Worm (Caenorhabditis elegans): ENCODE data around the gene lys-10.

The lys-10 gene

ce11 chrIV:8355592-8355991 lies 23.0 kb downstream of the lys-10 start, which contains the start of the genes F17E9.2 and col-116:
TSS of gene F17E9.2 (plus strand) at chrIV:8355892.
TSS of gene col-116 (plus strand) at chrIV:8355906.
- TF ChIP-seq zag-1 (tag; optimal IDR thresholded peaks at IDR 0.05) = no peak
- no peak for TF ChIP-seq fkh-10 (GFP tag; optimal IDR thresholded peaks at IDR 0.05)
- no peak for TF ChIP-seq unc-39 (tag; optimal IDR thresholded peaks at IDR 0.05)
- TF ChIP-seq ztf-4 (tag; optimal IDR thresholded peaks at IDR 0.05) = no peak
- TF ChIP-seq fos-1 (tag; optimal IDR thresholded peaks at IDR 0.05) = no peak
- TF ChIP-seq hmg-11 (tag; optimal IDR thresholded peaks at IDR 0.05) = no peak
- no peak for TF ChIP-seq ceh-9 (tag; optimal IDR thresholded peaks at IDR 0.05)
- TF ChIP-seq lin-39 (tag; optimal IDR thresholded peaks at IDR 0.05) = no peak
- TF ChIP-seq pqm-1 (tag; optimal IDR thresholded peaks at IDR 0.05) = no peak

ce11 chrIV:8357299-8357698 lies 24.7 kb downstream of the lys-10 start:
- TF ChIP-seq nhr-25 (tag; optimal IDR thresholded peaks at IDR 0.05) (no peak), ceh-28 (tag; optimal IDR thresholded peaks at IDR 0.05) (no peak), lin-39 (tag; optimal IDR thresholded peaks at IDR 0.05) (no peak), ztf-4 (tag; optimal IDR thresholded peaks at IDR 0.05) (no peak), elt-1 (tag; optimal IDR thresholded peaks at IDR 0.05) (no peak), fkh-10 (GFP tag; optimal IDR thresholded peaks at IDR 0.05) (no peak), lin-15B (tag; optimal IDR thresholded peaks at IDR 0.05) (no peak), nhr-23 (tag; optimal IDR thresholded peaks at IDR 0.05) (no peak), mml-1 (tag; optimal IDR thresholded peaks at IDR 0.05) (no peak), nhr-28 (tag; optimal IDR thresholded peaks at IDR 0.05) (no peak), unc-62 (GFP tag; optimal IDR thresholded peaks at IDR 0.05) (no peak), daf-12 (tag; optimal IDR thresholded peaks at IDR 0.05) (no peak), jun-1 (tag; optimal IDR thresholded peaks at IDR 0.05) (no peak), aly-2 (tag; optimal IDR thresholded peaks at IDR 0.05) (no peak)

DNA sequence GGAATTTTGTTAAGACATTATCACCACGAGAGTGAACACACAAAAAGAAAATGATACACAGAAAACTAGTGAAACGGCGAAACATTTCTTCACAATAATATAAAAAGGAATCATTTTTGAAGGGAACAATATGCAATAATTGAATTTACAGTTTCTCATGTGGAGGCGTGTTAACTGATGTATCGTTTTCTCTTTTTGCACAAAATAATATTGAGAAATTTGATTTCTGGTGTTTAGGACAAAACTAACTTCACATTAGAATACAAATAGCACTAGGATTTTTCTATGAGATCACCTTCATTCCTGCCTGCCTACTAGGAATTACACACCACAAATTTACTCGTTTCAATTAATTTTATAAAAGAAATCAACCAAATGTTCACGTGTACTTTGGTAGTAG lies 25.9 kb downstream of the lys-10 start, which contains the start of gene D2096.13:
Gene D2096.13 (minus strand): TSS at position 101 of the 400 bp plus-strand sequence.
- TF ChIP-seq elt-1 (tag; optimal IDR thresholded peaks at IDR 0.05) (no peak), pqm-1 (tag; optimal IDR thresholded peaks at IDR 0.05) (no peak), nfya-1 (tag; optimal IDR thresholded peaks at IDR 0.05; ENCODE audit: insufficient read depth) (no peak), jun-1 (tag; optimal IDR thresholded peaks at IDR 0.05) (no peak), mml-1 (tag; optimal IDR thresholded peaks at IDR 0.05) (no peak), skn-1 (tag; optimal IDR thresholded peaks at IDR 0.05) (no peak), unc-62 (GFP tag; optimal IDR thresholded peaks at IDR 0.05) (no peak), nhr-11 (tag; optimal IDR thresholded peaks at IDR 0.05) (no peak), nhr-25 (tag; optimal IDR thresholded peaks at IDR 0.05) (no peak), ZK546.5 (tag; optimal IDR thresholded peaks at IDR 0.05) (no peak), unc-39 (tag; optimal IDR thresholded peaks at IDR 0.05) (no peak)

ce11 chrIV:8359716-8360407 lies 27.2 kb downstream of the lys-10 start, which contains the start of gene D2096.5:
TSS of gene D2096.5 (minus strand) at chrIV:8359766.
- TF ChIP-seq nfya-1 (tag; optimal IDR thresholded peaks at IDR 0.05; ENCODE audit: insufficient read depth) = peak; percentile 31
- TF ChIP-seq aly-2 (tag; optimal IDR thresholded peaks at IDR 0.05) = no peak
- TF ChIP-seq pqm-1 (tag; optimal IDR thresholded peaks at IDR 0.05) = peak; percentile 29
- peak; percentile 23 for TF ChIP-seq lin-15B (tag; optimal IDR thresholded peaks at IDR 0.05)

ce11 chrIV:8360817-8361216 lies 28.2 kb downstream of the lys-10 start, which contains the start of gene sqv-1:
TSS of gene sqv-1 (plus strand) at chrIV:8361117.
- TF ChIP-seq nhr-76 (tag; optimal IDR thresholded peaks at IDR 0.05) (no peak), ZK546.5 (tag; optimal IDR thresholded peaks at IDR 0.05) (no peak), pha-4 (tag; optimal IDR thresholded peaks at IDR 0.05) (peak; percentile 41)

- no peak for TF ChIP-seq hmg-11 (tag; optimal IDR thresholded peaks at IDR 0.05)
- no peak for TF ChIP-seq R02D3.7 (tag; optimal IDR thresholded peaks at IDR 0.05)
- no peak for TF ChIP-seq nfya-1 (tag; optimal IDR thresholded peaks at IDR 0.05; ENCODE audit: insufficient read depth)
- TF ChIP-seq snpc-4 (tag; optimal IDR thresholded peaks at IDR 0.05) = no peak
- no peak for TF ChIP-seq tbx-2 (tag; optimal IDR thresholded peaks at IDR 0.05)
- TF ChIP-seq daf-12 (tag; optimal IDR thresholded peaks at IDR 0.05) = no peak
- no peak for TF ChIP-seq sea-2 (GFP tag; optimal IDR thresholded peaks at IDR 0.05)
- TF ChIP-seq egl-27 (tag; optimal IDR thresholded peaks at IDR 0.05) = no peak
- no peak for TF ChIP-seq unc-62 (GFP tag; optimal IDR thresholded peaks at IDR 0.05)
- no peak for TF ChIP-seq lsy-12 (tag; optimal IDR thresholded peaks at IDR 0.05)
- no peak for TF ChIP-seq nhr-77 (tag; optimal IDR thresholded peaks at IDR 0.05)
- no peak for TF ChIP-seq fkh-2 (tag; optimal IDR thresholded peaks at IDR 0.05)
- no peak for TF ChIP-seq unc-39 (tag; optimal IDR thresholded peaks at IDR 0.05)
- no peak for TF ChIP-seq nhr-43 (tag; optimal IDR thresholded peaks at IDR 0.05; ENCODE audit: poor library complexity, severe bottlenecking)
- TF ChIP-seq nhr-25 (tag; optimal IDR thresholded peaks at IDR 0.05) = no peak
Measured at ce11 chrIV:8363163-8363562, 30.5 kb downstream of the lys-10 start, which contains the start of gene D2096.12. TSS of gene D2096.12 (plus strand) at chrIV:8363463.
